Worm (Caenorhabditis elegans): ENCODE results near the gene lst-5.

The lst-5 gene

ce11 chrII:7053001-7053400 lies 30.3 kb downstream of the lst-5 start, which contains the start of gene ZK1127.13:
TSS of gene ZK1127.13 (plus strand) at chrII:7053301.
- TF ChIP-seq C34F6.9 (tag; optimal IDR thresholded peaks at IDR 0.05) (no peak), snpc-4 (tag; optimal IDR thresholded peaks at IDR 0.05) (no peak), unc-55 (GFP tag; optimal IDR thresholded peaks at IDR 0.05) (no peak), crh-2 (tag; optimal IDR thresholded peaks at IDR 0.05) (no peak)

- TF ChIP-seq nhr-237 (tag; optimal IDR thresholded peaks at IDR 0.05) (no peak), ztf-1 (GFP tag; conservative IDR thresholded peaks at IDR 0.05) (no peak), lsy-2 (tag; optimal IDR thresholded peaks at IDR 0.05) (no peak), lin-11 (tag; optimal IDR thresholded peaks at IDR 0.05) (no peak), dmd-4 (tag; optimal IDR thresholded peaks at IDR 0.05) (no peak), blmp-1 (tag; optimal IDR thresholded peaks at IDR 0.05; ENCODE audit: insufficient read depth) (no peak), mbf-1 (tag; optimal IDR thresholded peaks at IDR 0.05) (no peak), lin-39 (tag; optimal IDR thresholded peaks at IDR 0.05) (no peak), nhr-10 (tag; optimal IDR thresholded peaks at IDR 0.05) (no peak)
These were observed 30.9 kb downstream of the lst-5 start, which contains the start of gene ZK1127.4 for ce11 chrII:7053649-7054048. TSS of gene ZK1127.4 (plus strand) at chrII:7053949.

- TF ChIP-seq nhr-25 (tag; optimal IDR thresholded peaks at IDR 0.05) = no peak
- TF ChIP-seq ZK546.5 (tag; optimal IDR thresholded peaks at IDR 0.05) = no peak
- no peak for TF ChIP-seq R02D3.7 (tag; optimal IDR thresholded peaks at IDR 0.05)
- TF ChIP-seq C34F6.9 (tag; optimal IDR thresholded peaks at IDR 0.05) = no peak
- TF ChIP-seq nhr-23 (tag; optimal IDR thresholded peaks at IDR 0.05) = no peak
- TF ChIP-seq egl-27 (tag; optimal IDR thresholded peaks at IDR 0.05) = no peak
- TF ChIP-seq nhr-77 (tag; optimal IDR thresholded peaks at IDR 0.05) = no peak
- TF ChIP-seq sem-4 (tag; optimal IDR thresholded peaks at IDR 0.05) = no peak
These were observed 32.3 kb downstream of the lst-5 start, which contains the start of gene ZK1127.3 for ce11 chrII:7054987-7055386. TSS of gene ZK1127.3 (plus strand) at chrII:7055287.

- TF ChIP-seq ama-1 (optimal IDR thresholded peaks at IDR 0.05) (no peak), sma-9 (GFP tag; optimal IDR thresholded peaks at IDR 0.05) (peak; percentile 2), sma-9 (tag; optimal IDR thresholded peaks at IDR 0.05) (no peak)
These were observed 33.6 kb downstream of the lst-5 start for ce11 chrII:7056328-7056727.

ce11 chrII:7057860-7058259 lies 35.1 kb downstream of the lst-5 start, which contains the start of gene cth-2:
TSS of gene cth-2 (minus strand) at chrII:7057960.
- TF ChIP-seq nhr-25 (tag; optimal IDR thresholded peaks at IDR 0.05) (peak; percentile 13), unc-55 (GFP tag; optimal IDR thresholded peaks at IDR 0.05) (no peak), nhr-11 (tag; optimal IDR thresholded peaks at IDR 0.05) (no peak), alr-1 (tag; optimal IDR thresholded peaks at IDR 0.05) (no peak), ceh-82 (tag; optimal IDR thresholded peaks at IDR 0.05) (no peak), mab-5 (tag; optimal IDR thresholded peaks at IDR 0.05) (no peak)

- peak; percentile 84 for TF ChIP-seq nhr-129 (tag; optimal IDR thresholded peaks at IDR 0.05)
- TF ChIP-seq Y55F3AM.14 (GFP tag; optimal IDR thresholded peaks at IDR 0.05) = no peak
- TF ChIP-seq lin-13 (GFP tag; optimal IDR thresholded peaks at IDR 0.05) = peak; percentile 11
- TF ChIP-seq nhr-21 (tag; optimal IDR thresholded peaks at IDR 0.05) = peak; percentile 62
- TF ChIP-seq nhr-6 (tag; optimal IDR thresholded peaks at IDR 0.05) = peak; percentile 73
- TF ChIP-seq snpc-4 (tag; optimal IDR thresholded peaks at IDR 0.05) = no peak
- peak in 1 of 2 experiments; percentile 48 for TF ChIP-seq mdl-1 (tag; optimal IDR thresholded peaks at IDR 0.05)
- TF ChIP-seq ztf-4 (tag; optimal IDR thresholded peaks at IDR 0.05) = peak; percentile 36
- peak; percentile 20 for TF ChIP-seq egl-27 (tag; optimal IDR thresholded peaks at IDR 0.05)
- TF ChIP-seq nhr-11 (tag; optimal IDR thresholded peaks at IDR 0.05) = no peak
- TF ChIP-seq sma-9 (GFP tag; optimal IDR thresholded peaks at IDR 0.05) = peak; percentile 95
- TF ChIP-seq sma-9 (tag; optimal IDR thresholded peaks at IDR 0.05) = no peak
- TF ChIP-seq blmp-1 (tag; optimal IDR thresholded peaks at IDR 0.05; ENCODE audit: insufficient read depth) = peak; percentile 79
- TF ChIP-seq lsy-2 (tag; optimal IDR thresholded peaks at IDR 0.05) = peak in 1 of 2 experiments; percentile 58
- peak; percentile 3 for TF ChIP-seq mab-5 (tag; optimal IDR thresholded peaks at IDR 0.05)
- no peak for TF ChIP-seq dmd-4 (tag; optimal IDR thresholded peaks at IDR 0.05)
- TF ChIP-seq gmeb-1 (tag; optimal IDR thresholded peaks at IDR 0.05) = peak; percentile 38
- TF ChIP-seq sma-3 (GFP tag; optimal IDR thresholded peaks at IDR 0.05) = peak; percentile 53
- peak; percentile 48 for TF ChIP-seq nhr-25 (tag; optimal IDR thresholded peaks at IDR 0.05)
- peak; percentile 85 for TF ChIP-seq crh-2 (tag; optimal IDR thresholded peaks at IDR 0.05)
- peak; percentile 89 for TF ChIP-seq skn-1 (tag; optimal IDR thresholded peaks at IDR 0.05)
- TF ChIP-seq C34F6.9 (tag; optimal IDR thresholded peaks at IDR 0.05) = no peak
- peak; percentile 72 for TF ChIP-seq F13H6.1 (tag; optimal IDR thresholded peaks at IDR 0.05)
- TF ChIP-seq fos-1 (tag; optimal IDR thresholded peaks at IDR 0.05) = peak; percentile 83
These were observed 36.6 kb downstream of the lst-5 start for ce11 chrII:7059274-7059757.
